Worm (Caenorhabditis elegans) whole organism, L1 larva: Measurements from ENCODE around the gene C28D4.7.

Experiments
- C04F5.9 ChIP-seq: sonication (generic microtip); optimal IDR thresholded peaks from 2 replicates; lab custom pipeline; 2016; ENCODE audit warnings: missing genetic modification characterization, missing compliant biosample characterization
- C16A3.4 ChIP-seq: fragments of 150-350 bp; optimal IDR thresholded peaks from 2 replicates; lab custom pipeline; 2014; ENCODE audit warnings: missing biosample characterization, missing genetic modification characterization
- F16B12.6 ChIP-seq: fragments of 150-350 bp; optimal IDR thresholded peaks from 2 replicates; lab custom pipeline; 2014; ENCODE audit warnings: missing biosample characterization, missing genetic modification characterization
- aha-1 ChIP-seq: fragments of 150-350 bp; optimal IDR thresholded peaks from 2 replicates; lab custom pipeline; 2014; ENCODE audit warnings: missing biosample characterization, missing genetic modification characterization
- aly-2 ChIP-seq: fragments of 150-350 bp; optimal IDR thresholded peaks from 2 replicates; lab custom pipeline; 2014; ENCODE audit warnings: missing biosample characterization, missing genetic modification characterization
- ama-1 ChIP-seq: fragments of 150-350 bp; optimal IDR thresholded peaks from 2 replicates; lab custom pipeline; 2014
- ceh-8 ChIP-seq: fragments of 200-800 bp; sonication (Bioruptor generic); optimal IDR thresholded peaks from 2 replicates; lab custom pipeline; 2018; ENCODE audit warnings: mild to moderate bottlenecking, missing genetic modification characterization, moderate library complexity, missing compliant biosample characterization
- ceh-82 ChIP-seq, 3 experiments: fragments of 150-350 bp in 1 of 3; sonication (generic microtip) in 2 of 3; optimal IDR thresholded peaks; 2 replicates each; lab custom pipeline; 2014 to 2017; ENCODE audit warnings: missing biosample characterization in 3 of 3, missing genetic modification characterization in 3 of 3
- ceh-88 ChIP-seq: fragments of 200-800 bp; sonication (Bioruptor generic); IDR thresholded peaks from 2 replicates; pipeline ENCODE4 v1.3.6; 2022; ENCODE audit warnings: missing genetic modification characterization, missing compliant biosample characterization
- ces-1 ChIP-seq: fragments of 150-350 bp; optimal IDR thresholded peaks from 2 replicates; lab custom pipeline; 2014; ENCODE audit warnings: missing biosample characterization, missing genetic modification reagents, missing genetic modification characterization
- dpl-1 ChIP-seq, 3 experiments: fragments of 150-350 bp in 2 of 3; sonication (generic microtip) in 1 of 3; optimal IDR thresholded peaks; 2 replicates each; lab custom pipeline; 2014 to 2017; ENCODE audit warnings: missing biosample characterization in 3 of 3, missing genetic modification characterization in 3 of 3, missing genetic modification reagents in 3 of 3
- efl-3 ChIP-seq: fragments of 200-800 bp; sonication (Bioruptor generic); optimal IDR thresholded peaks from 2 replicates; lab custom pipeline; 2018; ENCODE audit warnings: mild to moderate bottlenecking, missing genetic modification characterization, missing compliant biosample characterization
- egl-13 ChIP-seq: sonication (generic microtip); optimal IDR thresholded peaks from 2 replicates; lab custom pipeline; 2016; ENCODE audit warnings: missing genotype, missing genetic modification reagents, missing genetic modification characterization, missing compliant biosample characterization
- elt-2 ChIP-seq: sonication (generic microtip); optimal IDR thresholded peaks from 2 replicates; lab custom pipeline; 2016; ENCODE audit warnings: missing genetic modification characterization, mild to moderate bottlenecking, inconsistent platforms, missing compliant biosample characterization, missing genetic modification reagents
- elt-3 ChIP-seq, 6 experiments: fragments of 150-350 bp in 1 of 6; sonication (generic microtip); optimal IDR thresholded peaks; 2 replicates each; lab custom pipeline; 2017 to 2018; ENCODE audit warnings: missing biosample characterization in 6 of 6, missing genetic modification characterization in 6 of 6, inconsistent platforms in 1 of 6
- ets-5 ChIP-seq: fragments of 200-800 bp; sonication (Bioruptor generic); IDR thresholded peaks from 2 replicates; pipeline ENCODE4 v1.3.6; 2022; ENCODE audit warnings: missing genetic modification characterization, missing compliant biosample characterization
- fkh-8 ChIP-seq: sonication (generic microtip); optimal IDR thresholded peaks from 2 replicates; lab custom pipeline; 2016; ENCODE audit warnings: mild to moderate bottlenecking, missing genetic modification characterization, missing compliant biosample characterization
- grh-1 ChIP-seq: fragments of 200-800 bp; sonication (Bioruptor generic); IDR thresholded peaks from 2 replicates; pipeline ENCODE4 v1.3.6; 2022; ENCODE audit warnings: missing genetic modification reagents, missing genetic modification characterization, missing compliant biosample characterization
- hlh-4 ChIP-seq: sonication (generic microtip); optimal IDR thresholded peaks from 2 replicates; lab custom pipeline; 2016; ENCODE audit warnings: mild to moderate bottlenecking, missing genetic modification characterization, missing compliant biosample characterization
- isw-1 ChIP-seq: fragments of 200-800 bp; sonication (Bioruptor generic); IDR thresholded peaks from 2 replicates; pipeline ENCODE4 v1.3.6; 2022; ENCODE audit warnings: missing genetic modification characterization, missing compliant biosample characterization
- jun-1 ChIP-seq: fragments of 150-350 bp; optimal IDR thresholded peaks from 2 replicates; lab custom pipeline; 2014; ENCODE audit warnings: missing biosample characterization, missing genetic modification reagents, missing genetic modification characterization
- lin-13 ChIP-seq: fragments of 150-350 bp; optimal IDR thresholded peaks from 2 replicates; lab custom pipeline; 2014; ENCODE audit warnings: missing biosample characterization, missing genetic modification reagents, missing genetic modification characterization
- lin-14 ChIP-seq: fragments of 200-800 bp; sonication (Bioruptor generic); optimal IDR thresholded peaks from 2 replicates; lab custom pipeline; 2018; ENCODE audit warnings: mild to moderate bottlenecking, missing genetic modification characterization, moderate library complexity, missing compliant biosample characterization
- lin-15B ChIP-seq: fragments of 150-350 bp; sonication (generic microtip); optimal IDR thresholded peaks from 3 replicates; lab custom pipeline; 2014; ENCODE audit warnings: missing biosample characterization, missing genetic modification characterization
- lin-35 ChIP-seq, 2 experiments: fragments of 150-350 bp; optimal IDR thresholded peaks; 2 replicates each; lab custom pipeline; 2014; ENCODE audit warnings: missing biosample characterization in 2 of 2, missing genetic modification characterization in 2 of 2, missing genetic modification reagents in 2 of 2
- lir-3 ChIP-seq: sonication (generic microtip); optimal IDR thresholded peaks from 2 replicates; lab custom pipeline; 2016; ENCODE audit warnings: mild to moderate bottlenecking, missing genetic modification characterization, moderate library complexity, missing compliant biosample characterization; ENCODE audit not compliant: poor library complexity
- lsy-2 ChIP-seq, 2 experiments: fragments of 150-350 bp; optimal IDR thresholded peaks; 2 replicates each; lab custom pipeline; 2014; ENCODE audit warnings: missing biosample characterization in 2 of 2, missing genetic modification characterization in 2 of 2
- mdl-1 ChIP-seq, 2 experiments: fragments of 150-350 bp; optimal IDR thresholded peaks; 2 replicates each; lab custom pipeline; 2014 to 2017; ENCODE audit warnings: missing biosample characterization in 2 of 2, missing genetic modification characterization in 2 of 2, inconsistent platforms in 1 of 2
- mep-1 ChIP-seq: fragments of 150-350 bp; optimal IDR thresholded peaks from 2 replicates; lab custom pipeline; 2014; ENCODE audit warnings: missing biosample characterization, missing genetic modification characterization
- nhr-19 ChIP-seq: fragments of 200-800 bp; sonication (Bioruptor generic); conservative IDR thresholded peaks from 2 replicates; pipeline ENCODE4 v1.3.6; 2022; ENCODE audit warnings: missing genetic modification characterization, missing compliant biosample characterization
- nhr-20 ChIP-seq: sonication (generic microtip); optimal IDR thresholded peaks from 2 replicates; lab custom pipeline; 2016; ENCODE audit warnings: mild to moderate bottlenecking, missing genetic modification characterization, missing compliant biosample characterization
- nhr-237 ChIP-seq: fragments of 150-350 bp; optimal IDR thresholded peaks from 2 replicates; lab custom pipeline; 2014; ENCODE audit warnings: missing biosample characterization, missing genetic modification characterization
- nhr-28 ChIP-seq: fragments of 150-350 bp; optimal IDR thresholded peaks from 2 replicates; lab custom pipeline; 2014; ENCODE audit warnings: missing biosample characterization, missing genetic modification characterization
- nhr-71 ChIP-seq: sonication (generic microtip); optimal IDR thresholded peaks from 2 replicates; lab custom pipeline; 2016; ENCODE audit warnings: mild to moderate bottlenecking, missing genetic modification characterization, moderate library complexity, missing compliant biosample characterization
- nhr-77 ChIP-seq: fragments of 150-350 bp; optimal IDR thresholded peaks from 2 replicates; lab custom pipeline; 2014; ENCODE audit warnings: missing biosample characterization, missing genetic modification characterization
- pag-3 ChIP-seq: sonication (generic microtip); optimal IDR thresholded peaks from 2 replicates; lab custom pipeline; 2017; ENCODE audit warnings: missing genetic modification characterization, mild to moderate bottlenecking, missing compliant biosample characterization, antibody characterized with exemption, borderline replicate concordance; ENCODE audit not compliant: insufficient read depth
- skn-1 ChIP-seq: fragments of 150-350 bp; optimal IDR thresholded peaks from 2 replicates; lab custom pipeline; 2014; ENCODE audit warnings: missing biosample characterization, missing genetic modification characterization
- snu-23 ChIP-seq: sonication (generic microtip); optimal IDR thresholded peaks from 2 replicates; lab custom pipeline; 2016; ENCODE audit warnings: missing genetic modification characterization, missing compliant biosample characterization
- sptf-1 ChIP-seq: fragments of 150-350 bp; optimal IDR thresholded peaks from 2 replicates; lab custom pipeline; 2014; ENCODE audit warnings: missing biosample characterization, missing genetic modification characterization
- sup-37 ChIP-seq: fragments of 200-800 bp; sonication (Bioruptor generic); optimal IDR thresholded peaks from 2 replicates; lab custom pipeline; 2018; ENCODE audit warnings: mild to moderate bottlenecking, missing genetic modification characterization, missing compliant biosample characterization
- tlp-1 ChIP-seq: fragments of 150-350 bp; optimal IDR thresholded peaks from 2 replicates; lab custom pipeline; 2014; ENCODE audit warnings: missing biosample characterization, missing genetic modification characterization
- unc-130 ChIP-seq: fragments of 150-350 bp; optimal IDR thresholded peaks from 2 replicates; lab custom pipeline; 2017; ENCODE audit warnings: missing biosample characterization, missing genetic modification characterization, inconsistent platforms
- unc-98 ChIP-seq: fragments of 200-800 bp; sonication (Bioruptor generic); IDR thresholded peaks from 2 replicates; pipeline ENCODE4 v1.3.6; 2022; ENCODE audit warnings: missing genetic modification characterization, missing compliant biosample characterization
- vab-15 ChIP-seq: sonication (generic microtip); optimal IDR thresholded peaks from 2 replicates; lab custom pipeline; 2017; ENCODE audit warnings: missing genotype, mild to moderate bottlenecking, missing genetic modification characterization, missing compliant biosample characterization
- zip-4 ChIP-seq: fragments of 200-800 bp; sonication (Bioruptor generic); optimal IDR thresholded peaks from 2 replicates; lab custom pipeline; 2018; ENCODE audit warnings: mild to moderate bottlenecking, missing genetic modification characterization, moderate library complexity, missing compliant biosample characterization
- ztf-4 ChIP-seq: fragments of 150-350 bp; optimal IDR thresholded peaks from 2 replicates; lab custom pipeline; 2014; ENCODE audit warnings: missing biosample characterization, missing genetic modification characterization

Gene C28D4.7

ce11 chrIV:9733904-9734303, 9.0 kb downstream of the C28D4.7 start (continued):
- TF ChIP-seq F16B12.6 = no peak

- TF ChIP-seq C16A3.4 (tag; lab: Kevin White, UChicago) (no peak), unc-130 (tag; lab: Kevin White, UChicago) (no peak), elt-2 (no peak)
These were observed 14.6 kb downstream of the C28D4.7 start, which contains the start of gene nhr-100 for ce11 chrIV:9728376-9728775. nhr-100 (plus strand) TSS chrIV:9728676.

- TF ChIP-seq ceh-82 (tag; optimal IDR thresholded peaks at IDR 0.05; lab: Kevin White, UChicago) (no peak), grh-1 (GFP tag; lab: Robert Waterston, UW) (no peak), C16A3.4 (tag; lab: Kevin White, UChicago) (no peak), aha-1 (no peak), lin-35 (GFP tag; optimal IDR thresholded peaks at IDR 0.05; lab: Kevin White, UChicago) (no peak), tlp-1 (no peak), isw-1 (no peak), unc-98 (GFP tag; lab: Robert Waterston, UW) (no peak), efl-3 (GFP tag; lab: Kevin White, UChicago) (no peak), nhr-20 (no peak), hlh-4 (no peak), elt-2 (no peak), nhr-71 (no peak), snu-23 (no peak), zip-4 (GFP tag; lab: Kevin White, UChicago) (no peak), C04F5.9 (tag; lab: Kevin White, UChicago) (no peak), ceh-88 (GFP tag; lab: Robert Waterston, UW) (no peak), skn-1 (tag; lab: Kevin White, UChicago) (no peak)
These were observed 15.7 kb downstream of the C28D4.7 start for ce11 chrIV:9727217-9727616.

ce11 chrIV:9725468-9725985, 17.4 kb downstream of the C28D4.7 start:
- TF ChIP-seq ztf-4 (no peak), nhr-19 (GFP tag; lab: Robert Waterston, UW) (no peak), jun-1 (tag; lab: Kevin White, UChicago) (no peak), lin-14 (GFP tag; lab: Kevin White, UChicago) (peak; percentile 29), isw-1 (no peak), lin-15B (tag; lab: Kevin White, UChicago) (no peak), lsy-2 (tag; optimal IDR thresholded peaks at IDR 0.05; lab: Kevin White, UChicago) (peak in 1 of 2 experiments; percentile 15), nhr-28 (no peak), zip-4 (GFP tag; lab: Kevin White, UChicago) (no peak), lir-3 (tag; lab: Kevin White, UChicago) (no peak), fkh-8 (tag; lab: Kevin White, UChicago) (peak; percentile 96), pag-3 (no peak), egl-13 (tag; lab: Kevin White, UChicago) (no peak), C04F5.9 (tag; lab: Kevin White, UChicago) (no peak), aly-2 (tag; lab: Kevin White, UChicago) (no peak), unc-130 (tag; lab: Kevin White, UChicago) (no peak), ces-1 (GFP tag; lab: Kevin White, UChicago) (no peak), sptf-1 (tag; lab: Kevin White, UChicago) (no peak), hlh-4 (no peak), mep-1 (tag; lab: Kevin White, UChicago) (no peak), sup-37 (GFP tag; lab: Kevin White, UChicago) (no peak), lin-13 (GFP tag; lab: Kevin White, UChicago) (no peak), nhr-77 (no peak), ama-1 (lab: Kevin White, UChicago) (no peak), ceh-88 (GFP tag; lab: Robert Waterston, UW) (no peak), dpl-1 (GFP tag; optimal IDR thresholded peaks at IDR 0.05; lab: Kevin White, UChicago) (no peak), elt-3 (tag; optimal IDR thresholded peaks at IDR 0.05; lab: Kevin White, UChicago) (no peak), mdl-1 (tag; optimal IDR thresholded peaks at IDR 0.05; lab: Kevin White, UChicago) (no peak), nhr-237 (no peak), ceh-8 (GFP tag; lab: Kevin White, UChicago) (no peak), ets-5 (GFP tag; lab: Robert Waterston, UW) (no peak), vab-15 (tag; lab: Kevin White, UChicago) (no peak), snu-23 (no peak), efl-3 (GFP tag; lab: Kevin White, UChicago) (no peak)
